Fruit fly (Drosophila melanogaster): ENCODE measurements around the gene Pex19.

Gene Pex19

DNA sequence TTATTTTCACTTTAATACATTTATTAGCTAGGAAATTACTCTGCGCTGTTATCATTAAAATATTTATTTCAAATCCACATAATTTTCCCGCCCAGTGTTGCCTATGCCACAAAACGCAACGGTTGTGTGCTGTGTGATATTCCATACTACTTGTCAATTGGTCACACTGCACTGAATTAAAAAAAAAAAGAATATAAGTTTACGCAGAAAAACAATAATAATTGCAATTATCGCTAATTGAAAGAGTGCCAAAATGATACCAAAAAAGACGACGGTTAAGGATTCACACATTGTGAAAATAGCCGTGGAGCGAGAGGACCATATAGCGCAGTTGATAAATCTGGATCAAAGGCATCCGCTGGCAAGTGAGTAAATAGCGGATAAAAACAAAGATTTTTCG, 6.1 kb downstream of the Pex19 start, which contains the start of gene Ced-12 (continued):
- no peak for TF ChIP-seq slbo (GFP tag; IDR thresholded peaks at IDR 0.05)
- peak; percentile 66 for TF ChIP-seq Sry-β (GFP tag; optimal IDR thresholded peaks at IDR 0.05)
- TF ChIP-seq CG2116 (GFP tag; optimal IDR thresholded peaks at IDR 0.05): peak; percentile 18
- TF ChIP-seq CG11398 (GFP tag; optimal IDR thresholded peaks at IDR 0.05): no peak
- peak; percentile 5 for TF ChIP-seq CG12659 (GFP tag; optimal IDR thresholded peaks at IDR 0.05)
- TF ChIP-seq E2f2 (GFP tag; IDR thresholded peaks at IDR 0.05): peak; percentile 96
- peak; percentile 6 for TF ChIP-seq Sin3A (optimal IDR thresholded peaks at IDR 0.05)
- TF ChIP-seq gt (GFP tag; IDR thresholded peaks at IDR 0.05): no peak
- no peak for TF ChIP-seq prd (optimal IDR thresholded peaks at IDR 0.05)
- no peak for TF ChIP-seq prd (GFP tag; IDR thresholded peaks at IDR 0.05)
- peak; percentile 85 for TF ChIP-seq sqz (GFP tag; optimal IDR thresholded peaks at IDR 0.05)
- TF ChIP-seq Sry-δ (GFP tag; optimal IDR thresholded peaks at IDR 0.05): peak; percentile 18
- no peak for TF ChIP-seq CG14014 (GFP tag; IDR thresholded peaks at IDR 0.05)
- TF ChIP-seq E2f1 (GFP tag; IDR thresholded peaks at IDR 0.05): no peak
- TF ChIP-seq Taf1 (GFP tag; IDR thresholded peaks at IDR 0.05): no peak
- TF ChIP-seq CG1603 (tag; optimal IDR thresholded peaks at IDR 0.05): peak; percentile 24
- peak; percentile 64 for TF ChIP-seq pzg (GFP tag; optimal IDR thresholded peaks at IDR 0.05)
- no peak for TF ChIP-seq CG3407 (GFP tag; optimal IDR thresholded peaks at IDR 0.05)
- TF ChIP-seq Doc2 (GFP tag; IDR thresholded peaks at IDR 0.05): no peak
- no peak for TF ChIP-seq Awh (GFP tag; IDR thresholded peaks at IDR 0.05)
- no peak for TF ChIP-seq CG34376 (GFP tag; optimal IDR thresholded peaks at IDR 0.05)
- no peak for TF ChIP-seq CG18764 (GFP tag; optimal IDR thresholded peaks at IDR 0.05)
- TF ChIP-seq z (GFP tag; IDR thresholded peaks at IDR 0.05): no peak
- no peak for TF ChIP-seq CG11723 (GFP tag; optimal IDR thresholded peaks at IDR 0.05)
- peak; percentile 90 for TF ChIP-seq Dp (GFP tag; optimal IDR thresholded peaks at IDR 0.05)

DNA sequence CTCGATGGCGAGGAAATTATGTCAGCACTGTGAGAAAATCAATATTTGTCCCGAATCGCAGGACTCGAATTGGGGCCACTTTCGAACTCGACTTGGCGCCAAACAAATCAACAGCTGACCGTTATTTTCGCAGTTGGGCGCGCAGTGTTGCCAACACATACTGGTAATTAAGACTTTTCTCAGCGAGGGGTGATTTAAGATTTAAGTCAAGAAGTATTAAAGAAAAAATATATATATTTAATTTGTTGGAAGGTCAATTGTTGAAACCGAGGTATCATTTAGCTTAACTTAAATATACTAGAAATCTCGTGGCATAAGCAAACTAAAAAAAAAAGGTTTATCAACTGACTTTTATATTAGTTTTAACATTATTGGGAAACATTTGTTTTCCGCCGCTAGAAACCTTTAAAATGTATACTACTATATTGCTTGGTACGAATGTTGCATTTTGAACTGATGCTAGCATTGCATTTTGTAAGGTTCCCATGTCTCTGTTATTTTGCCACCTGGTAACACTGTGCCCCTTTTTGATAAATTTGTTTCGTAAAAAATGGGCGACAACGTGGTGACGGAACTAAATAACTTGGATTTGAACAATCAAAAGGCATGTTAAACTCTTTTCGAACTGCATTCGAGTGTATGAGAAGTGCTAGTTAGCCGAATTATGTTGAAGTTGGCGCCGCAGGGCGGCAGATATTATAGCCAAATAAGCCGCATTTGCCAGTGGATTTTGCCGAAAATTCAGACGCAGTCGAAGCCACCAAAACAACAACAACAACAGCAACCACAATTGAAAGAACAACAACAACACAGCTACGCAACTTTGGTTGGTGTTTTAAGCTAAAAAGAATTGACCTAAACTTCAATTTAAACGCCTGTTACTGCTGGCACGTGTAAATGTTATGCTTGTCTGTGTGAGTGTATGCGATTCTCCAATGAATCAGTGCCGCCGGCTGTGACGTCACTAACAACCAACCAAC, 11.9 kb downstream of the Pex19 start, which contains the start of the genes Patsas and ThrRS:
Gene Patsas (minus strand): TSS at position 55 of the 980 bp plus-strand sequence.
Gene ThrRS (plus strand): TSS at position 521 of the 980 bp plus-strand sequence.
- TF ChIP-seq CG14965 (GFP tag; optimal IDR thresholded peaks at IDR 0.05; ENCODE audit: borderline replicate concordance) (no peak), Dip3 (GFP tag; optimal IDR thresholded peaks at IDR 0.05) (peak; percentile 68), Asciz (GFP tag; optimal IDR thresholded peaks at IDR 0.05) (peak; percentile 72), btn (GFP tag; optimal IDR thresholded peaks at IDR 0.05) (no peak), wek (GFP tag; optimal IDR thresholded peaks at IDR 0.05) (no peak), pb (GFP tag; optimal IDR thresholded peaks at IDR 0.05) (peak; percentile 47), CG12659 (GFP tag; optimal IDR thresholded peaks at IDR 0.05) (peak; percentile 93), CG3407 (GFP tag; optimal IDR thresholded peaks at IDR 0.05) (no peak), CG11560 (tag; IDR thresholded peaks at IDR 0.05) (0 out of 3 replicates have a peak, but pooled peaks have one; percentile 51), gce (GFP tag; IDR thresholded peaks at IDR 0.05) (peak; percentile 54; the same call in 2 of the 3 replicates), Neu2 (GFP tag; optimal IDR thresholded peaks at IDR 0.05; ENCODE audit: borderline replicate concordance) (no peak), odd (GFP tag; optimal IDR thresholded peaks at IDR 0.05) (no peak), Xbp1 (GFP tag; optimal IDR thresholded peaks at IDR 0.05) (peak; percentile 92), CTCF (GFP tag; optimal IDR thresholded peaks at IDR 0.05) (peak; percentile 17), CG8924 (tag; optimal IDR thresholded peaks at IDR 0.05) (peak; percentile 86), abd-A (tag; optimal IDR thresholded peaks at IDR 0.05) (no peak), GATAe (GFP tag; conservative IDR thresholded peaks at IDR 0.05) (peak; percentile 47), Nf-YB (GFP tag; optimal IDR thresholded peaks at IDR 0.05) (peak; percentile 70), ERR (GFP tag; optimal IDR thresholded peaks at IDR 0.05) (peak; percentile 35), lab (GFP tag; optimal IDR thresholded peaks at IDR 0.05) (peak; percentile 90), sr (GFP tag; IDR thresholded peaks at IDR 0.05) (no peak), CG18262 (tag; optimal IDR thresholded peaks at IDR 0.05) (peak; percentile 84), CG33213 (GFP tag; optimal IDR thresholded peaks at IDR 0.05) (peak; percentile 49), Meics (GFP tag; optimal IDR thresholded peaks at IDR 0.05) (peak; percentile 87), chinmo (GFP tag; IDR thresholded peaks at IDR 0.05; ENCODE audit: partially characterized antibody) (no peak), CG10543 (GFP tag; optimal IDR thresholded peaks at IDR 0.05) (peak; percentile 87), CG3995 (GFP tag; optimal IDR thresholded peaks at IDR 0.05) (peak; percentile 27)

Measured in whole organism, embryonic.